Fruit fly (Drosophila melanogaster): ENCODE results near the gene CG4293.

DNA sequence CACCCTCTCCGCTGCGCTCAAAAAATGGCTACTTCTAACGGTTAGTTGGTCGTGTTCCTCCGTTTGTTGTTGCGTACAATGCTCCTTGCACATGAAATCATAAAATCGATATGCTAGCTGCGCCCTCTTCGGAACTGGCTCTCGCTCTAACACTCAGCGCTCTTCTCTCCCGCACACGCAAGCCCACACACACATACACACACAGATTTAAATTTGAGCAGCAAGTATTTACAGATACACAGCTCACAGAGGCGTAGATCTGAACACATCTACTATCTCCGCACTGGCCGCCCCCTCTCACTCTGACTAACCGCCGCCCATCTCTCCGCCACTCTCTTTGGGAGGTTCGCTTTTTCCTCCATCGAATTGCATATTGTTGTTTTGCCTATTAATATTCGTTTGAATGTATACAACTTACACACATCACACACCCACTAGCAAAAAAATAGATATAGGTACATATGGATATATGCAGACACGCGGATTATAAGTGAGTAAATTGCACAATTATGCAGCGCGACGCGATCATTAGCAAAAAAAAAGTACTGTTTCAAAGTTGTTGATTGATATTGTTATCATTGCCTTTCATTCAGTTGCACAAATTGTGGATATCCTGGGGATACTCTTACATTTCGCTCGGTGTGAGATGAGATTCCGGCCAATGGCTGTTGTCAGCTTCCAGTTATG, 7.6 kb downstream of the CG4293 start:
- TF ChIP-seq EcR (GFP tag; optimal IDR thresholded peaks at IDR 0.05) (peak; percentile 49), CG10348 (GFP tag; IDR thresholded peaks at IDR 0.05) (peak; percentile 30; the same call in 1 of the 2 replicates)
